Worm (Caenorhabditis elegans) whole organism, L4/young adult: ENCODE data around the gene T03G11.9.

ENCODE experiments used
- W03F9.2 ChIP-seq: fragments of 150-350 bp; optimal IDR thresholded peaks from 2 replicates; lab custom pipeline; 2014; ENCODE audit warnings: missing biosample characterization, missing genetic modification characterization
- him-1 ChIP-seq: sonication (generic microtip); optimal IDR thresholded peaks from 2 replicates; lab custom pipeline; 2016; ENCODE audit warnings: missing genotype, missing genetic modification reagents, missing genetic modification characterization, missing compliant biosample characterization

DNA sequence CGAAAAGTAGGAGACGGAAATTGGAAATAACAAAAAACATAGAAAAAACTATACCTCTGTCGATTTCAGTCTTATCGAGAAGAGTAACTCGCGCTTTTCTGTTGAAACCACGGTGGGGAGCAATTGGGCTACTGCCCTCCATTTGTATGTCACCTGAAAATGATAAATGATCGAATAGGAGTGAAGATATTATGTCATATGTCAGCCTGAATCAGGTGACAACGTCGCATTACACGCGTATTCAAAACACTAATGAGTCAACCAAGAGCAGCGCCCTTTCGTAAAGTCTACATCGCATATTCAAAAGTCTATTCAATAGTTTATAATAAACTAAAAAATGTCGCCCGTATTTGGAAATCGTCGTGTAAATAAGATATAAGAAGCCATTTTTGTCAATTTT is 31.1 kb upstream of the T03G11.9 start:
- TF ChIP-seq him-1 (tag; lab: Kevin White, UChicago) (no peak), W03F9.2 (tag; lab: Kevin White, UChicago) (no peak)
